Fruit fly (Drosophila melanogaster) whole organism, adult: Measurements from ENCODE around the gene CG11885.

Experiments
- CG11617 ChIP-seq: fragments of 200-800 bp; sonication (Bioruptor generic); optimal IDR thresholded peaks from 2 replicates; lab custom pipeline; 2017; ENCODE audit warnings: mild to moderate bottlenecking, missing biosample characterization, missing genetic modification reagents, missing genetic modification characterization
- CG1620 ChIP-seq: fragments of 200-800 bp; sonication (Bioruptor generic); optimal IDR thresholded peaks from 2 replicates; lab custom pipeline; 2016; ENCODE audit warnings: missing biosample characterization, missing genetic modification characterization
- CG5204 ChIP-seq: fragments of 200-800 bp; sonication (Bioruptor generic); optimal IDR thresholded peaks from 2 replicates; lab custom pipeline; 2016; ENCODE audit warnings: missing biosample characterization, missing genetic modification characterization
- Hr96 ChIP-seq: fragments of 200-800 bp; sonication (Bioruptor generic); optimal IDR thresholded peaks from 2 replicates; lab custom pipeline; 2016; ENCODE audit warnings: missing biosample characterization, missing genetic modification characterization
- bab1 ChIP-seq: fragments of 200-800 bp; sonication (Bioruptor generic); optimal IDR thresholded peaks from 3 replicates; lab custom pipeline; 2019; ENCODE audit warnings: missing biosample characterization, mild to moderate bottlenecking, missing genetic modification characterization, moderate library complexity
- cic ChIP-seq: fragments of 200-800 bp; sonication (Bioruptor generic); optimal IDR thresholded peaks from 2 replicates; lab custom pipeline; 2017; ENCODE audit warnings: missing biosample characterization, mild to moderate bottlenecking, missing genetic modification characterization, moderate library complexity
- cnc ChIP-seq, 2 experiments: fragments of >200 bp; optimal IDR thresholded peaks; 2 replicates each; lab custom pipeline; 2017
- kay ChIP-seq: fragments of 200-800 bp; sonication (Bioruptor generic); peaks from one replicate; lab custom pipeline; 2016; ENCODE audit warnings: missing biosample characterization, missing genetic modification characterization, borderline replicate concordance
- pad ChIP-seq: fragments of 200-800 bp; sonication (Bioruptor generic); optimal IDR thresholded peaks from 3 replicates; lab custom pipeline; 2017; ENCODE audit warnings: missing biosample characterization, missing genetic modification characterization, mild to moderate bottlenecking, moderate library complexity, missing genetic modification reagents

DNA sequence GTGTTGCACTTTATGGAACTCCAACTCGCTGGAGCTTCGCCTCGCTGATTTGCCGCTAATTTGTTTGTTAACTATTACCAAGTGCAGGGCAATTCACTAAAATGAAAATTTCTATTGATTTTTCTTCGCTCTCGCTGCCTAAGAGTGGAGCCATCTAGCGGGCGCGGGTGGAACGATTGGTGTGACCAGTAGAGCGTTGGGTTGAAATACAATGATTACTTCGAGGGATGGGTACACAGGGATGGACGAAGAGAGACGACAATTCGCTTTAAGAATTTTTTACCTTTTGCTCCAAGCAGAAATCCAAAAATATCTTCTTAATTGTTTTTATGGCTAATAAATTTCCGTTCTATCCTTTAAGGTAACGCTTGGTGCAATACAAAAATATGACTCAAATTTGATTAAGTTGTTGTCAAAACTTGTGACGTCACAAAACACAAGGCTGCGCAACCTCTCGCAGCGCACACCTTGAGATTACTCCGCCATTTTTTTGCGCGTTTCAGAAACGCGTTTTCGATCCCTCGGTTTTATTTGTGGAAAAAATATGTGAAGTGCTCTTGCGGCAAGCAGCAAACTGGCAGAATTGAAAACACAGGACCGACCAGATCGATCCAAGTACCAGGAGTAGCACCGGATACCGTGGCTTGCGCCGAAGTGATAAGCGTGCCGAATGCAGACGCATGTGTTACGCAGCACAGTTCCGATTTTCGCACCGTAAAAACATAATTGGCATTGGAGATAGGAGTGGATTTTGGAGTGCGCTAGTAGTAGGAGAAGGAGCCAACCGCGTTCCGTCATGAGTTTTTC is 6.5 kb downstream of the CG11885 start, which contains the start of the genes AP-2alpha and ebi:
- TF ChIP-seq kay (GFP tag; lab: Kevin White, UChicago) (no peak), Hr96 (GFP tag; lab: Kevin White, UChicago) (peak; percentile 93), cnc (optimal IDR thresholded peaks at IDR 0.05; lab: Kevin White, UChicago) (no peak), cic (GFP tag; lab: Kevin White, UChicago) (peak; percentile 64), pad (GFP tag; lab: Kevin White, UChicago) (peak; percentile 62), CG5204 (peak; percentile 90), CG1620 (peak; percentile 94), bab1 (peak; percentile 71), CG11617 (GFP tag; lab: Kevin White, UChicago) (peak; percentile 87)
